Worm (Caenorhabditis elegans) whole organism, L1 larva: Measurements from ENCODE around the gene H37A05.4.

Source experiments
- Y116A8C.19 ChIP-seq: sonication (generic microtip); optimal IDR thresholded peaks from 2 replicates; lab custom pipeline; 2016; ENCODE audit warnings: missing compliant biosample characterization, missing genetic modification characterization, borderline replicate concordance
- aly-2 ChIP-seq: fragments of 150-350 bp; optimal IDR thresholded peaks from 2 replicates; lab custom pipeline; 2014; ENCODE audit warnings: missing biosample characterization, missing genetic modification characterization
- blmp-1 ChIP-seq: fragments of 150-350 bp; optimal IDR thresholded peaks from 2 replicates; lab custom pipeline; 2014; ENCODE audit warnings: missing biosample characterization, missing genetic modification characterization
- ceh-63 ChIP-seq: fragments of 200-800 bp; sonication (Bioruptor generic); optimal IDR thresholded peaks from 2 replicates; lab custom pipeline; 2018; ENCODE audit warnings: mild to moderate bottlenecking, missing genetic modification characterization, missing compliant biosample characterization
- ceh-8 ChIP-seq: fragments of 200-800 bp; sonication (Bioruptor generic); optimal IDR thresholded peaks from 2 replicates; lab custom pipeline; 2018; ENCODE audit warnings: mild to moderate bottlenecking, missing genetic modification characterization, moderate library complexity, missing compliant biosample characterization
- ceh-82 ChIP-seq, 3 experiments: fragments of 150-350 bp in 1 of 3; sonication (generic microtip) in 2 of 3; optimal IDR thresholded peaks; 2 replicates each; lab custom pipeline; 2014 to 2017; ENCODE audit warnings: missing biosample characterization in 3 of 3, missing genetic modification characterization in 3 of 3
- ceh-88 ChIP-seq: fragments of 200-800 bp; sonication (Bioruptor generic); IDR thresholded peaks from 2 replicates; pipeline ENCODE4 v1.3.6; 2022; ENCODE audit warnings: missing genetic modification characterization, missing compliant biosample characterization
- ceh-90 ChIP-seq: sonication (generic microtip); optimal IDR thresholded peaks from 2 replicates; lab custom pipeline; 2016; ENCODE audit warnings: missing genetic modification characterization, missing compliant biosample characterization
- dpl-1 ChIP-seq, 3 experiments: fragments of 150-350 bp in 2 of 3; sonication (generic microtip) in 1 of 3; optimal IDR thresholded peaks; 2 replicates each; lab custom pipeline; 2014 to 2017; ENCODE audit warnings: missing biosample characterization in 3 of 3, missing genetic modification characterization in 3 of 3, missing genetic modification reagents in 3 of 3
- efl-1 ChIP-seq, 4 experiments: fragments of 150-350 bp; optimal IDR thresholded peaks in 3 of 4; peaks in 1 of 4; 1 replicate in 1 of 4; 2 replicates in 3 of 4; lab custom pipeline; 2014; ENCODE audit warnings: missing biosample characterization in 2 of 4, missing genetic modification characterization in 2 of 4, missing genetic modification reagents in 2 of 4
- efl-3 ChIP-seq: fragments of 200-800 bp; sonication (Bioruptor generic); optimal IDR thresholded peaks from 2 replicates; lab custom pipeline; 2018; ENCODE audit warnings: mild to moderate bottlenecking, missing genetic modification characterization, missing compliant biosample characterization
- egl-27 ChIP-seq, 2 experiments: fragments of 150-350 bp in 1 of 2; sonication (generic microtip); optimal IDR thresholded peaks; 3 replicates each; lab custom pipeline; 2017 to 2018; ENCODE audit warnings: missing biosample characterization in 2 of 2, missing genetic modification characterization in 2 of 2, missing genetic modification reagents in 2 of 2
- elt-2 ChIP-seq: sonication (generic microtip); optimal IDR thresholded peaks from 2 replicates; lab custom pipeline; 2016; ENCODE audit warnings: missing genetic modification characterization, mild to moderate bottlenecking, inconsistent platforms, missing compliant biosample characterization, missing genetic modification reagents
- fkh-10 ChIP-seq: sonication (generic microtip); optimal IDR thresholded peaks from 2 replicates; lab custom pipeline; 2017; ENCODE audit warnings: missing biosample characterization, missing genetic modification reagents, missing genetic modification characterization
- fkh-4 ChIP-seq: sonication (generic microtip); optimal IDR thresholded peaks from 2 replicates; lab custom pipeline; 2016; ENCODE audit warnings: missing compliant biosample characterization, missing genetic modification characterization, borderline replicate concordance
- fos-1 ChIP-seq: fragments of 150-350 bp; optimal IDR thresholded peaks from 2 replicates; lab custom pipeline; 2014; ENCODE audit warnings: missing biosample characterization, missing genetic modification characterization
- grh-1 ChIP-seq: fragments of 200-800 bp; sonication (Bioruptor generic); IDR thresholded peaks from 2 replicates; pipeline ENCODE4 v1.3.6; 2022; ENCODE audit warnings: missing genetic modification reagents, missing genetic modification characterization, missing compliant biosample characterization
- hlh-17 ChIP-seq: fragments of 200-800 bp; sonication (Bioruptor generic); optimal IDR thresholded peaks from 2 replicates; lab custom pipeline; 2018; ENCODE audit warnings: missing genetic modification characterization, mild to moderate bottlenecking, missing compliant biosample characterization, moderate library complexity, borderline replicate concordance
- hlh-4 ChIP-seq: sonication (generic microtip); optimal IDR thresholded peaks from 2 replicates; lab custom pipeline; 2016; ENCODE audit warnings: mild to moderate bottlenecking, missing genetic modification characterization, missing compliant biosample characterization
- jun-1 ChIP-seq: fragments of 150-350 bp; optimal IDR thresholded peaks from 2 replicates; lab custom pipeline; 2014; ENCODE audit warnings: missing biosample characterization, missing genetic modification reagents, missing genetic modification characterization
- lin-14 ChIP-seq: fragments of 200-800 bp; sonication (Bioruptor generic); optimal IDR thresholded peaks from 2 replicates; lab custom pipeline; 2018; ENCODE audit warnings: mild to moderate bottlenecking, missing genetic modification characterization, moderate library complexity, missing compliant biosample characterization
- lin-35 ChIP-seq, 2 experiments: fragments of 150-350 bp; optimal IDR thresholded peaks; 2 replicates each; lab custom pipeline; 2014; ENCODE audit warnings: missing biosample characterization in 2 of 2, missing genetic modification characterization in 2 of 2, missing genetic modification reagents in 2 of 2
- lin-39 ChIP-seq: fragments of 150-350 bp; optimal IDR thresholded peaks from 2 replicates; lab custom pipeline; 2014; ENCODE audit warnings: missing biosample characterization, missing genetic modification reagents, missing genetic modification characterization
- lir-3 ChIP-seq: sonication (generic microtip); optimal IDR thresholded peaks from 2 replicates; lab custom pipeline; 2016; ENCODE audit warnings: mild to moderate bottlenecking, missing genetic modification characterization, moderate library complexity, missing compliant biosample characterization; ENCODE audit not compliant: poor library complexity
- mep-1 ChIP-seq: fragments of 150-350 bp; optimal IDR thresholded peaks from 2 replicates; lab custom pipeline; 2014; ENCODE audit warnings: missing biosample characterization, missing genetic modification characterization
- nhr-12 ChIP-seq: sonication (generic microtip); optimal IDR thresholded peaks from 2 replicates; lab custom pipeline; 2017; ENCODE audit warnings: missing biosample characterization, missing genetic modification characterization
- nhr-19 ChIP-seq: fragments of 200-800 bp; sonication (Bioruptor generic); conservative IDR thresholded peaks from 2 replicates; pipeline ENCODE4 v1.3.6; 2022; ENCODE audit warnings: missing genetic modification characterization, missing compliant biosample characterization
- nhr-237 ChIP-seq: fragments of 150-350 bp; optimal IDR thresholded peaks from 2 replicates; lab custom pipeline; 2014; ENCODE audit warnings: missing biosample characterization, missing genetic modification characterization
- nhr-47 ChIP-seq: sonication (generic microtip); optimal IDR thresholded peaks from 2 replicates; lab custom pipeline; 2016; ENCODE audit warnings: mild to moderate bottlenecking, missing genetic modification characterization, moderate library complexity, missing compliant biosample characterization
- nhr-71 ChIP-seq: sonication (generic microtip); optimal IDR thresholded peaks from 2 replicates; lab custom pipeline; 2016; ENCODE audit warnings: mild to moderate bottlenecking, missing genetic modification characterization, moderate library complexity, missing compliant biosample characterization
- nhr-77 ChIP-seq: fragments of 150-350 bp; optimal IDR thresholded peaks from 2 replicates; lab custom pipeline; 2014; ENCODE audit warnings: missing biosample characterization, missing genetic modification characterization
- nhr-84 ChIP-seq: sonication (generic microtip); optimal IDR thresholded peaks from 2 replicates; lab custom pipeline; 2017; ENCODE audit warnings: missing biosample characterization, missing genetic modification characterization
- nhr-85 ChIP-seq: sonication (generic microtip); peaks from one replicate; lab custom pipeline; 2016; ENCODE audit warnings: missing genetic modification characterization, inconsistent platforms, missing compliant biosample characterization
- pag-3 ChIP-seq: sonication (generic microtip); optimal IDR thresholded peaks from 2 replicates; lab custom pipeline; 2017; ENCODE audit warnings: missing genetic modification characterization, mild to moderate bottlenecking, missing compliant biosample characterization, antibody characterized with exemption, borderline replicate concordance; ENCODE audit not compliant: insufficient read depth
- skn-1 ChIP-seq: fragments of 150-350 bp; optimal IDR thresholded peaks from 2 replicates; lab custom pipeline; 2014; ENCODE audit warnings: missing biosample characterization, missing genetic modification characterization
- snpc-4 ChIP-seq: fragments of 150-350 bp; optimal IDR thresholded peaks from 2 replicates; lab custom pipeline; 2014; ENCODE audit warnings: missing biosample characterization, missing genetic modification characterization
- sox-4 ChIP-seq: sonication (generic microtip); optimal IDR thresholded peaks from 2 replicates; lab custom pipeline; 2016; ENCODE audit warnings: missing genetic modification characterization, missing compliant biosample characterization
- sptf-1 ChIP-seq: fragments of 150-350 bp; optimal IDR thresholded peaks from 2 replicates; lab custom pipeline; 2014; ENCODE audit warnings: missing biosample characterization, missing genetic modification characterization
- sup-37 ChIP-seq: fragments of 200-800 bp; sonication (Bioruptor generic); optimal IDR thresholded peaks from 2 replicates; lab custom pipeline; 2018; ENCODE audit warnings: mild to moderate bottlenecking, missing genetic modification characterization, missing compliant biosample characterization
- unc-130 ChIP-seq: fragments of 150-350 bp; optimal IDR thresholded peaks from 2 replicates; lab custom pipeline; 2017; ENCODE audit warnings: missing biosample characterization, missing genetic modification characterization, inconsistent platforms
- unc-30 ChIP-seq: sonication (generic microtip); optimal IDR thresholded peaks from 2 replicates; lab custom pipeline; 2017; ENCODE audit warnings: missing biosample characterization, missing genetic modification characterization
- unc-62 ChIP-seq: fragments of 150-350 bp; optimal IDR thresholded peaks from 2 replicates; lab custom pipeline; 2014; ENCODE audit warnings: missing biosample characterization, missing genetic modification reagents, missing genetic modification characterization
- unc-98 ChIP-seq: fragments of 200-800 bp; sonication (Bioruptor generic); IDR thresholded peaks from 2 replicates; pipeline ENCODE4 v1.3.6; 2022; ENCODE audit warnings: missing genetic modification characterization, missing compliant biosample characterization
- zag-1 ChIP-seq: fragments of 150-350 bp; optimal IDR thresholded peaks from 2 replicates; lab custom pipeline; 2014; ENCODE audit warnings: missing biosample characterization, missing genetic modification characterization
- zip-4 ChIP-seq: fragments of 200-800 bp; sonication (Bioruptor generic); optimal IDR thresholded peaks from 2 replicates; lab custom pipeline; 2018; ENCODE audit warnings: mild to moderate bottlenecking, missing genetic modification characterization, moderate library complexity, missing compliant biosample characterization
- ztf-11 ChIP-seq, 2 experiments: sonication (generic microtip); optimal IDR thresholded peaks; 2 replicates each; lab custom pipeline; 2016 to 2017; ENCODE audit warnings: missing genetic modification characterization in 2 of 2, missing biosample characterization in 1 of 2, missing compliant biosample characterization in 1 of 2
- ztf-4 ChIP-seq: fragments of 150-350 bp; optimal IDR thresholded peaks from 2 replicates; lab custom pipeline; 2014; ENCODE audit warnings: missing biosample characterization, missing genetic modification characterization

The H37A05.4 gene

ce11 chrV:13664340-13664916 is 14.8 kb upstream of the H37A05.4 start (continued):
- TF ChIP-seq nhr-12 (tag; lab: Kevin White, UChicago) = no peak
- TF ChIP-seq efl-3 (GFP tag; lab: Kevin White, UChicago) = no peak
- TF ChIP-seq lin-39 (tag; lab: Kevin White, UChicago) = no peak
- no peak for TF ChIP-seq nhr-77 (tag; lab: Kevin White, UChicago)
- TF ChIP-seq ceh-63 = no peak
- no peak for TF ChIP-seq hlh-4 (tag; lab: Kevin White, UChicago)
- TF ChIP-seq sox-4 (tag; lab: Kevin White, UChicago) = no peak
- TF ChIP-seq ceh-8 (GFP tag; lab: Kevin White, UChicago) = no peak
- TF ChIP-seq lir-3 (tag; lab: Kevin White, UChicago) = no peak
- TF ChIP-seq nhr-19 (GFP tag; lab: Robert Waterston, UW) = no peak
- TF ChIP-seq ceh-88 = no peak
- no peak for TF ChIP-seq unc-30 (tag; lab: Kevin White, UChicago)
- TF ChIP-seq nhr-47 = peak; percentile 43
- TF ChIP-seq zip-4 (GFP tag; lab: Kevin White, UChicago) = no peak
- TF ChIP-seq aly-2 (tag; lab: Kevin White, UChicago) = no peak
- peak; percentile 18 for TF ChIP-seq lin-14
- TF ChIP-seq nhr-71 (tag; lab: Kevin White, UChicago) = peak; percentile 48
- TF ChIP-seq nhr-85 (tag; lab: Kevin White, UChicago) = peak; percentile 44
- TF ChIP-seq skn-1 (tag; lab: Kevin White, UChicago) = no peak
- TF ChIP-seq sup-37 (GFP tag; lab: Kevin White, UChicago) = no peak
- TF ChIP-seq fos-1 = no peak
- TF ChIP-seq Y116A8C.19 (tag; lab: Kevin White, UChicago) = no peak
- peak; percentile 45 to 67 for TF ChIP-seq lin-35 (GFP tag; optimal IDR thresholded peaks at IDR 0.05; lab: Kevin White, UChicago)
- no peak for TF ChIP-seq mep-1 (tag; lab: Kevin White, UChicago)
- TF ChIP-seq egl-27 (tag; optimal IDR thresholded peaks at IDR 0.05; lab: Kevin White, UChicago) = no peak
- no peak for TF ChIP-seq unc-130
- no peak for TF ChIP-seq elt-2 (tag; lab: Kevin White, UChicago)
- no peak for TF ChIP-seq zag-1 (tag; lab: Kevin White, UChicago)
- no peak for TF ChIP-seq nhr-237
- peak; percentile 54 to 65 for TF ChIP-seq efl-1 (optimal IDR thresholded peaks at IDR 0.05; lab: Kevin White, UChicago)
- peak; percentile 61 to 96 for TF ChIP-seq efl-1 (GFP tag; optimal IDR thresholded peaks at IDR 0.05 in 1 of 2; lab: Kevin White, UChicago)
- no peak for TF ChIP-seq ceh-90
- no peak for TF ChIP-seq unc-62 (GFP tag; lab: Kevin White, UChicago)
- no peak for TF ChIP-seq fkh-10 (GFP tag; lab: Kevin White, UChicago)
- no peak for TF ChIP-seq ztf-4 (tag; lab: Kevin White, UChicago)
- no peak for TF ChIP-seq unc-98 (GFP tag; lab: Robert Waterston, UW)
- TF ChIP-seq, all 84 proteins: peak for 19

ce11 chrV:13660660-13661325 is 11.2 kb upstream of the H37A05.4 start, which contains the start of gene letm-1:
TSS of gene letm-1 (plus strand) at chrV:13661257.
- TF ChIP-seq jun-1 (tag; lab: Kevin White, UChicago) (no peak), ceh-90 (no peak), blmp-1 (peak; percentile 17), ceh-63 (no peak), dpl-1 (GFP tag; optimal IDR thresholded peaks at IDR 0.05; lab: Kevin White, UChicago) (peak in 2 of 3 experiments; percentile 9 to 38), efl-3 (GFP tag; lab: Kevin White, UChicago) (no peak), elt-2 (tag; lab: Kevin White, UChicago) (peak; percentile 2), ceh-88 (no peak), nhr-71 (tag; lab: Kevin White, UChicago) (peak; percentile 67), lir-3 (tag; lab: Kevin White, UChicago) (no peak), nhr-84 (no peak), ztf-11 (tag; optimal IDR thresholded peaks at IDR 0.05; lab: Kevin White, UChicago) (no peak), grh-1 (GFP tag; lab: Robert Waterston, UW) (no peak), egl-27 (tag; optimal IDR thresholded peaks at IDR 0.05; lab: Kevin White, UChicago) (no peak), lin-35 (GFP tag; optimal IDR thresholded peaks at IDR 0.05; lab: Kevin White, UChicago) (peak; percentile 17 to 54), lin-14 (peak; percentile 50), fkh-4 (no peak), snpc-4 (no peak), sptf-1 (tag; lab: Kevin White, UChicago) (no peak), ceh-82 (tag; optimal IDR thresholded peaks at IDR 0.05; lab: Kevin White, UChicago) (no peak), hlh-17 (no peak), skn-1 (tag; lab: Kevin White, UChicago) (no peak), zip-4 (GFP tag; lab: Kevin White, UChicago) (peak; percentile 40), pag-3 (no peak)
